Fruit fly (Drosophila melanogaster) whole organism, embryonic: Measurements from ENCODE around the gene Hgsnat.

Experiments used
- ATbp ChIP-seq: fragments of 200-800 bp; sonication (Bioruptor generic); optimal IDR thresholded peaks from 2 replicates; lab custom pipeline; 2017; ENCODE audit warnings: missing biosample characterization, mild to moderate bottlenecking, missing genetic modification characterization, missing genetic modification reagents
- Bgb ChIP-seq: fragments of 200-800 bp; sonication (Bioruptor generic); IDR thresholded peaks from 2 replicates; pipeline ENCODE4 v1.3.6; 2022; ENCODE audit warnings: missing biosample characterization, missing genetic modification characterization; ENCODE audit not compliant: partially characterized antibody
- BtbVII ChIP-seq: fragments of 200-800 bp; sonication (Bioruptor generic); optimal IDR thresholded peaks from 3 replicates; lab custom pipeline; 2017; ENCODE audit warnings: missing biosample characterization, mild to moderate bottlenecking, missing genetic modification characterization
- CG11247 ChIP-seq: fragments of 200-800 bp; sonication (Bioruptor generic); IDR thresholded peaks from 2 replicates; pipeline ENCODE4 v1.3.6; 2022; ENCODE audit warnings: missing biosample characterization, missing genetic modification characterization
- CG13296 ChIP-seq: fragments of 200-800 bp; sonication (Bioruptor generic); optimal IDR thresholded peaks from 3 replicates; lab custom pipeline; 2018; ENCODE audit warnings: missing biosample characterization, mild to moderate bottlenecking, missing genetic modification characterization
- CG15011 ChIP-seq: fragments of 200-800 bp; sonication (Bioruptor generic); optimal IDR thresholded peaks from 3 replicates; lab custom pipeline; 2018; ENCODE audit warnings: missing biosample characterization, mild to moderate bottlenecking, missing genetic modification characterization
- CG15269 ChIP-seq: fragments of 200-800 bp; sonication (Bioruptor generic); optimal IDR thresholded peaks from 2 replicates; lab custom pipeline; 2018; ENCODE audit warnings: missing biosample characterization, mild to moderate bottlenecking, missing genetic modification characterization, moderate library complexity
- CG15479 ChIP-seq: fragments of 200-800 bp; sonication (Bioruptor generic); optimal IDR thresholded peaks from 3 replicates; lab custom pipeline; 2019; ENCODE audit warnings: missing biosample characterization, mild to moderate bottlenecking, missing genetic modification characterization, moderate library complexity
- CG15514 ChIP-seq: fragments of 200-800 bp; sonication (Bioruptor generic); optimal IDR thresholded peaks from 3 replicates; lab custom pipeline; 2017; ENCODE audit warnings: missing biosample characterization, missing genetic modification characterization, mild to moderate bottlenecking, moderate library complexity, missing genetic modification reagents
- CG15601 ChIP-seq: fragments of 200-800 bp; sonication (Bioruptor generic); optimal IDR thresholded peaks from 3 replicates; lab custom pipeline; 2019; ENCODE audit warnings: missing biosample characterization, mild to moderate bottlenecking, missing genetic modification characterization, moderate library complexity
- CG33213 ChIP-seq: fragments of 200-800 bp; sonication (Bioruptor generic); optimal IDR thresholded peaks from 3 replicates; lab custom pipeline; 2016; ENCODE audit warnings: missing biosample characterization, missing genetic modification characterization
- CG4820 ChIP-seq: fragments of 200-800 bp; sonication (Bioruptor generic); optimal IDR thresholded peaks from 3 replicates; lab custom pipeline; 2016; ENCODE audit warnings: missing biosample characterization, missing genetic modification characterization
- CG6813 ChIP-seq: fragments of 200-800 bp; sonication (Bioruptor generic); optimal IDR thresholded peaks from 2 replicates; lab custom pipeline; 2017; ENCODE audit warnings: missing biosample characterization, missing genetic modification characterization, mild to moderate bottlenecking, moderate library complexity, missing genetic modification reagents
- CG7271 ChIP-seq: fragments of 200-800 bp; sonication (Bioruptor generic); optimal IDR thresholded peaks from 2 replicates; lab custom pipeline; 2018; ENCODE audit warnings: missing biosample characterization, mild to moderate bottlenecking, missing genetic modification characterization, moderate library complexity
- CG9437 ChIP-seq: fragments of 200-800 bp; sonication (Bioruptor generic); optimal IDR thresholded peaks from 2 replicates; lab custom pipeline; 2018; ENCODE audit warnings: missing biosample characterization, mild to moderate bottlenecking, missing genetic modification characterization
- Camta ChIP-seq: fragments of 200-800 bp; sonication (Bioruptor generic); optimal IDR thresholded peaks from 2 replicates; lab custom pipeline; 2016; ENCODE audit warnings: missing biosample characterization, missing genetic modification characterization
- D19A ChIP-seq: fragments of 200-800 bp; optimal IDR thresholded peaks from 3 replicates; lab custom pipeline; 2019; ENCODE audit warnings: missing biosample characterization, mild to moderate bottlenecking, missing genetic modification characterization, moderate library complexity
- D19B ChIP-seq: fragments of 200-800 bp; sonication (Bioruptor generic); optimal IDR thresholded peaks from 2 replicates; lab custom pipeline; 2017; ENCODE audit warnings: missing biosample characterization, mild to moderate bottlenecking, missing genetic modification characterization
- Doc2 ChIP-seq: fragments of 200-800 bp; sonication (Bioruptor generic); IDR thresholded peaks from 2 replicates; pipeline ENCODE4 v1.3.6; 2022; ENCODE audit warnings: missing biosample characterization, missing genetic modification characterization
- E2f1 ChIP-seq: fragments of 200-800 bp; sonication (Bioruptor generic); IDR thresholded peaks from 2 replicates; pipeline ENCODE4 v1.3.6; 2022; ENCODE audit warnings: missing biosample characterization, missing genetic modification characterization
- Fer2 ChIP-seq: fragments of 200-800 bp; sonication (Bioruptor generic); optimal IDR thresholded peaks from 2 replicates; lab custom pipeline; 2018; ENCODE audit warnings: missing biosample characterization, mild to moderate bottlenecking, missing genetic modification characterization, moderate library complexity
- Gug ChIP-seq: fragments of 200-800 bp; sonication (Bioruptor generic); IDR thresholded peaks from 4 replicates; pipeline ENCODE4 v1.3.6; 2022; ENCODE audit warnings: missing biosample characterization, missing genetic modification characterization
- H15 ChIP-seq: fragments of 200-800 bp; sonication (Bioruptor generic); IDR thresholded peaks from 3 replicates; pipeline ENCODE4 v1.3.6; 2022; ENCODE audit warnings: missing biosample characterization, missing genetic modification characterization
- HHEX ChIP-seq: fragments of 200-800 bp; sonication (Bioruptor generic); optimal IDR thresholded peaks from 3 replicates; lab custom pipeline; 2017; ENCODE audit warnings: missing biosample characterization, mild to moderate bottlenecking, missing genetic modification characterization, missing genetic modification reagents
- HLHmδ ChIP-seq: fragments of 200-800 bp; sonication (Bioruptor generic); optimal IDR thresholded peaks from 2 replicates; lab custom pipeline; 2018; ENCODE audit warnings: missing biosample characterization, mild to moderate bottlenecking, missing genetic modification characterization, moderate library complexity
- Lim3 ChIP-seq: fragments of 200-800 bp; sonication (Bioruptor generic); IDR thresholded peaks from 2 replicates; pipeline ENCODE4 v1.3.6; 2022; ENCODE audit warnings: missing biosample characterization, missing genetic modification characterization
- Pdp1 ChIP-seq, 2 experiments: fragments of 200-800 bp; sonication (Bioruptor generic); optimal IDR thresholded peaks; 3 replicates each; lab custom pipeline; 2016; ENCODE audit warnings: missing biosample characterization in 2 of 2, missing genetic modification characterization in 2 of 2, mild to moderate bottlenecking in 1 of 2, moderate library complexity in 1 of 2
- Side ChIP-seq: fragments of 200-800 bp; sonication (Bioruptor generic); optimal IDR thresholded peaks from 2 replicates; lab custom pipeline; 2016; ENCODE audit warnings: missing biosample characterization, missing genetic modification characterization
- cas ChIP-seq: fragments of 200-800 bp; sonication (Bioruptor generic); IDR thresholded peaks from 2 replicates; pipeline ENCODE4 v1.3.6; 2022; ENCODE audit warnings: missing biosample characterization, missing genetic modification characterization
- croc ChIP-seq: fragments of 200-800 bp; sonication (Bioruptor generic); conservative IDR thresholded peaks from 3 replicates; pipeline ENCODE4 v1.3.6; 2022; ENCODE audit warnings: missing biosample characterization, missing genetic modification characterization
- cwo ChIP-seq: fragments of 200-800 bp; sonication (Bioruptor generic); optimal IDR thresholded peaks from 3 replicates; lab custom pipeline; 2017; ENCODE audit warnings: missing biosample characterization, missing genetic modification characterization, mild to moderate bottlenecking, moderate library complexity, missing genetic modification reagents
- da ChIP-seq: fragments of 200-800 bp; sonication (Bioruptor generic); optimal IDR thresholded peaks from 2 replicates; lab custom pipeline; 2016; ENCODE audit warnings: missing biosample characterization, missing genetic modification characterization
- disco-r ChIP-seq: fragments of 200-800 bp; sonication (Bioruptor generic); optimal IDR thresholded peaks from 2 replicates; lab custom pipeline; 2016; ENCODE audit warnings: missing biosample characterization, missing genetic modification characterization
- dmrt99B ChIP-seq: fragments of 200-800 bp; sonication (Bioruptor generic); optimal IDR thresholded peaks from 2 replicates; lab custom pipeline; 2018; ENCODE audit warnings: missing biosample characterization, mild to moderate bottlenecking, missing genetic modification characterization, moderate library complexity
- fd64A ChIP-seq: fragments of 200-800 bp; sonication (Bioruptor generic); optimal IDR thresholded peaks from 3 replicates; lab custom pipeline; 2018; ENCODE audit warnings: missing biosample characterization, mild to moderate bottlenecking, missing genetic modification characterization
- hth ChIP-seq: fragments of >200 bp; optimal IDR thresholded peaks from 2 replicates; lab custom pipeline; 2017; ENCODE audit warnings: inconsistent platforms
- kay ChIP-seq: fragments of 200-800 bp; sonication (Bioruptor generic); optimal IDR thresholded peaks from 2 replicates; lab custom pipeline; 2016; ENCODE audit warnings: missing biosample characterization, missing genetic modification characterization
- knrl ChIP-seq: fragments of 200-800 bp; sonication (Bioruptor generic); IDR thresholded peaks from 3 replicates; pipeline ENCODE4 v1.3.6; 2022; ENCODE audit warnings: missing biosample characterization, missing genetic modification characterization; ENCODE audit not compliant: partially characterized antibody
- nerfin-2 ChIP-seq: fragments of 200-800 bp; sonication (Bioruptor generic); IDR thresholded peaks from 2 replicates; pipeline ENCODE4 v1.3.6; 2022; ENCODE audit warnings: missing biosample characterization, missing genetic modification characterization; ENCODE audit not compliant: partially characterized antibody
- psq ChIP-seq: fragments of 200-800 bp; sonication (Bioruptor generic); optimal IDR thresholded peaks from 2 replicates; lab custom pipeline; 2017; ENCODE audit warnings: missing biosample characterization, missing genetic modification characterization
- salm ChIP-seq: fragments of 200-800 bp; sonication (Bioruptor generic); optimal IDR thresholded peaks from 2 replicates; lab custom pipeline; 2018; ENCODE audit warnings: missing biosample characterization, mild to moderate bottlenecking, missing genetic modification characterization
- tap ChIP-seq: fragments of 200-800 bp; optimal IDR thresholded peaks from 3 replicates; lab custom pipeline; 2019; ENCODE audit warnings: missing biosample characterization, mild to moderate bottlenecking, missing genetic modification characterization, moderate library complexity
- tio ChIP-seq: fragments of 200-800 bp; sonication (Bioruptor generic); optimal IDR thresholded peaks from 2 replicates; lab custom pipeline; 2017; ENCODE audit warnings: missing biosample characterization, missing genetic modification characterization, inconsistent platforms
- tup ChIP-seq: fragments of 200-800 bp; sonication (Bioruptor generic); optimal IDR thresholded peaks from 2 replicates; lab custom pipeline; 2016; ENCODE audit warnings: missing biosample characterization, mild to moderate bottlenecking, missing genetic modification characterization, moderate library complexity
- wdn ChIP-seq: fragments of 200-800 bp; sonication (Bioruptor generic); IDR thresholded peaks from 2 replicates; pipeline ENCODE4 v1.3.6; 2022; ENCODE audit warnings: missing biosample characterization, missing genetic modification characterization
- yki ChIP-seq: fragments of >200 bp; optimal IDR thresholded peaks from 3 replicates; lab custom pipeline; 2018
- zen ChIP-seq: fragments of 200-800 bp; sonication (Bioruptor generic); optimal IDR thresholded peaks from 3 replicates; lab custom pipeline; 2018; ENCODE audit warnings: missing biosample characterization, mild to moderate bottlenecking, missing genetic modification characterization, moderate library complexity
- zfh1 ChIP-seq: fragments of 200-800 bp; sonication (Bioruptor generic); IDR thresholded peaks from 3 replicates; pipeline ENCODE4 v1.3.6; 2022; ENCODE audit warnings: missing biosample characterization, missing genetic modification characterization
- zfh2 ChIP-seq: fragments of 200-800 bp; sonication (Bioruptor generic); optimal IDR thresholded peaks from 2 replicates; lab custom pipeline; 2016; ENCODE audit warnings: missing biosample characterization, missing genetic modification characterization

Gene Hgsnat

DNA sequence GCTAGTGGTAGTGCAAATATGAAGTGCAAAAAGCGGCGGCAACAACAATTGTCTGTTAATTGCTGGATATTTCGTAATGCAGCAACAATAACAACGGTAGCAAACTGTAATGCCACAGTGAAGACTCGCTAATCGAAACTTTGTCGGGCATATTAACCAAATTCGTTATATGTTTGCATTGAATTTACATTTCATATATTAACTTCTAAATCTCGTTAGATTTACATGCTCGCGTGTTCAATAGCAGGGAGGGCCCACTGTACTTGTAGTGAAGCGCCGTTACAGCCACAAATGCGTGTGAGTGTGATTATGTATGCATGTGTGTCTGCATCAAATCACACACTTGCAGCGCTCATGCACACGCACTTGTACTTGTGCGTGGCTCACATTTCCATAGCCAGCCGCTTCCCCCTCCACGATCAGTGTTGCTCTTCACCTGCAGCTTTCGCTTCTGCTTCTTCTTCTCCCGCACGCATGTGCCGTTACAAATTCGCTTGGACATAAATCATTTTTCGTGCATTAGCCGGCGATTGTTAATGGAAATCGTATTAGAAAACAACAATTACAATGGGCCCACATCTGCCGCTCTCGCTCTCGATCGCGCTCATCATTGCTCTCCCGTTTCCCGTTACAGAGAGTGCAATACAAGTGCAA lies 21.4 kb downstream of the Hgsnat start (continued):
- TF ChIP-seq CG6813 (GFP tag; lab: Kevin White, UChicago) (peak; percentile 89), E2f1 (GFP tag; lab: Robert Waterston, UW) (peak; percentile 95), ATbp (GFP tag; lab: Kevin White, UChicago) (peak; percentile 97), dmrt99B (tag; lab: Kevin White, UChicago) (peak; percentile 97), CG7271 (peak; percentile 53), croc (GFP tag; lab: Robert Waterston, UW) (peak; percentile 95), BtbVII (peak; percentile 82), kay (GFP tag; lab: Kevin White, UChicago) (peak; percentile 85), CG15269 (peak; percentile 95), Lim3 (peak; percentile 87), Camta (GFP tag; lab: Kevin White, UChicago) (peak; percentile 94), salm (tag; lab: Kevin White, UChicago) (peak; percentile 92), zfh1 (GFP tag; lab: Robert Waterston, UW) (peak; percentile 99), zfh2 (GFP tag; lab: Kevin White, UChicago) (peak; percentile 57), CG9437 (peak; percentile 81), Pdp1 (GFP tag; optimal IDR thresholded peaks at IDR 0.05; lab: Kevin White, UChicago) (peak; percentile 93 to 95), Side (GFP tag; lab: Kevin White, UChicago) (peak; percentile 93), CG4820 (GFP tag; lab: Kevin White, UChicago) (peak; percentile 95), wdn (GFP tag; lab: Robert Waterston, UW) (peak; percentile 75; the same call in 1 of the 2 replicates), tup (GFP tag; lab: Kevin White, UChicago) (peak; percentile 87), tio (peak; percentile 89), CG33213 (GFP tag; lab: Kevin White, UChicago) (peak; percentile 95), D19A (tag; lab: Kevin White, UChicago) (peak; percentile 90), zen (peak; percentile 95), nerfin-2 (GFP tag; lab: Robert Waterston, UW) (no peak), Bgb (0 out of 2 replicates have a peak, but pooled peaks have one; percentile 8), CG15514 (GFP tag; lab: Kevin White, UChicago) (peak; percentile 67), H15 (GFP tag; lab: Robert Waterston, UW) (peak; percentile 96), tap (peak; percentile 97), HHEX (GFP tag; lab: Kevin White, UChicago) (peak; percentile 91), D19B (GFP tag; lab: Kevin White, UChicago) (peak; percentile 64), Fer2 (tag; lab: Kevin White, UChicago) (peak; percentile 83), fd64A (peak; percentile 93), CG15601 (tag; lab: Kevin White, UChicago) (peak; percentile 91), yki (lab: Kevin White, UChicago) (no peak), HLHmδ (GFP tag; lab: Kevin White, UChicago) (peak; percentile 31), disco-r (GFP tag; lab: Kevin White, UChicago) (peak; percentile 81), CG15011 (GFP tag; lab: Kevin White, UChicago) (peak; percentile 85), cwo (GFP tag; lab: Kevin White, UChicago) (peak; percentile 77), Gug (GFP tag; lab: Robert Waterston, UW) (peak; percentile 97), psq (GFP tag; lab: Kevin White, UChicago) (peak; percentile 42), da (peak; percentile 84), CG15479 (GFP tag; lab: Kevin White, UChicago) (no peak), CG11247 (GFP tag; lab: Robert Waterston, UW) (peak; percentile 88), Doc2 (peak; percentile 79), knrl (GFP tag; lab: Robert Waterston, UW) (no peak), CG13296 (GFP tag; lab: Kevin White, UChicago) (peak; percentile 88), hth (no peak), cas (peak; percentile 66)
